Fruit fly (Drosophila melanogaster) whole organism, adult: ENCODE data around the gene tyn.

ENCODE experiments used
- CG11617 ChIP-seq: fragments of 200-800 bp; sonication (Bioruptor generic); optimal IDR thresholded peaks from 2 replicates; lab custom pipeline; 2017; ENCODE audit warnings: mild to moderate bottlenecking, missing biosample characterization, missing genetic modification reagents, missing genetic modification characterization
- CG12768 ChIP-seq: fragments of 200-800 bp; sonication (Bioruptor generic); optimal IDR thresholded peaks from 2 replicates; lab custom pipeline; 2017; ENCODE audit warnings: missing biosample characterization, missing genetic modification characterization, mild to moderate bottlenecking, moderate library complexity, missing genetic modification reagents
- CG14711 ChIP-seq: fragments of 200-800 bp; sonication (Bioruptor generic); optimal IDR thresholded peaks from 2 replicates; lab custom pipeline; 2018; ENCODE audit warnings: missing biosample characterization, mild to moderate bottlenecking, missing genetic modification characterization, moderate library complexity
- CG1620 ChIP-seq: fragments of 200-800 bp; sonication (Bioruptor generic); optimal IDR thresholded peaks from 2 replicates; lab custom pipeline; 2016; ENCODE audit warnings: missing biosample characterization, missing genetic modification characterization
- CG33017 ChIP-seq: fragments of 200-800 bp; sonication (Bioruptor generic); optimal IDR thresholded peaks from 2 replicates; lab custom pipeline; 2018; ENCODE audit warnings: missing biosample characterization, mild to moderate bottlenecking, missing genetic modification characterization, moderate library complexity
- CG5204 ChIP-seq: fragments of 200-800 bp; sonication (Bioruptor generic); optimal IDR thresholded peaks from 2 replicates; lab custom pipeline; 2016; ENCODE audit warnings: missing biosample characterization, missing genetic modification characterization
- CG7045 ChIP-seq: fragments of 200-800 bp; sonication (Bioruptor generic); optimal IDR thresholded peaks from 2 replicates; lab custom pipeline; 2017; ENCODE audit warnings: missing biosample characterization, mild to moderate bottlenecking, missing genetic modification characterization
- CG7101 ChIP-seq: fragments of 200-800 bp; sonication (Bioruptor generic); optimal IDR thresholded peaks from 2 replicates; lab custom pipeline; 2018; ENCODE audit warnings: missing biosample characterization, mild to moderate bottlenecking, missing genetic modification characterization, moderate library complexity
- Clk ChIP-seq: fragments of 200-800 bp; sonication (Bioruptor generic); optimal IDR thresholded peaks from 2 replicates; lab custom pipeline; 2017; ENCODE audit warnings: missing biosample characterization, missing genetic modification characterization
- Crg-1 ChIP-seq: fragments of 200-800 bp; sonication (Bioruptor generic); optimal IDR thresholded peaks from 2 replicates; lab custom pipeline; 2016; ENCODE audit warnings: missing biosample characterization, missing genetic modification characterization
- Hr96 ChIP-seq: fragments of 200-800 bp; sonication (Bioruptor generic); optimal IDR thresholded peaks from 2 replicates; lab custom pipeline; 2016; ENCODE audit warnings: missing biosample characterization, missing genetic modification characterization
- Mnt ChIP-seq: fragments of 200-800 bp; sonication (Bioruptor generic); optimal IDR thresholded peaks from 2 replicates; lab custom pipeline; 2016; ENCODE audit warnings: missing biosample characterization, mild to moderate bottlenecking, missing genetic modification characterization
- bab1 ChIP-seq: fragments of 200-800 bp; sonication (Bioruptor generic); optimal IDR thresholded peaks from 3 replicates; lab custom pipeline; 2019; ENCODE audit warnings: missing biosample characterization, mild to moderate bottlenecking, missing genetic modification characterization, moderate library complexity
- cic ChIP-seq: fragments of 200-800 bp; sonication (Bioruptor generic); optimal IDR thresholded peaks from 2 replicates; lab custom pipeline; 2017; ENCODE audit warnings: missing biosample characterization, mild to moderate bottlenecking, missing genetic modification characterization, moderate library complexity
- cnc ChIP-seq, 2 experiments: fragments of >200 bp; optimal IDR thresholded peaks; 2 replicates each; lab custom pipeline; 2017
- kay ChIP-seq: fragments of 200-800 bp; sonication (Bioruptor generic); peaks from one replicate; lab custom pipeline; 2016; ENCODE audit warnings: missing biosample characterization, missing genetic modification characterization, borderline replicate concordance
- ovo ChIP-seq: fragments of 200-800 bp; sonication (Bioruptor generic); optimal IDR thresholded peaks from 2 replicates; lab custom pipeline; 2016; ENCODE audit warnings: missing biosample characterization, missing genetic modification characterization
- pad ChIP-seq: fragments of 200-800 bp; sonication (Bioruptor generic); optimal IDR thresholded peaks from 3 replicates; lab custom pipeline; 2017; ENCODE audit warnings: missing biosample characterization, missing genetic modification characterization, mild to moderate bottlenecking, moderate library complexity, missing genetic modification reagents
- tj ChIP-seq: fragments of 200-800 bp; sonication (Bioruptor generic); optimal IDR thresholded peaks from 3 replicates; lab custom pipeline; 2017; ENCODE audit warnings: missing biosample characterization, mild to moderate bottlenecking, missing genetic modification characterization, moderate library complexity
- toe ChIP-seq: fragments of 200-800 bp; sonication (Bioruptor generic); optimal IDR thresholded peaks from 2 replicates; lab custom pipeline; 2016; ENCODE audit warnings: missing biosample characterization, missing genetic modification characterization

Gene tyn

dm6 chrX:140018-140417, at the start of gene tyn:
TSS of gene tyn (plus strand) at chrX:140318.
- TF ChIP-seq Clk (GFP tag; lab: Kevin White, UChicago) (no peak), tj (GFP tag; lab: Kevin White, UChicago) (no peak), cnc (optimal IDR thresholded peaks at IDR 0.05; lab: Kevin White, UChicago) (no peak), Crg-1 (GFP tag; lab: Kevin White, UChicago) (no peak), CG5204 (no peak), CG33017 (tag; lab: Kevin White, UChicago) (no peak)

dm6 chrX:115006-115405, 25.1 kb upstream of the tyn start:
- no peak for TF ChIP-seq CG1620 (GFP tag; lab: Kevin White, UChicago)
- no peak for TF ChIP-seq CG33017 (tag; lab: Kevin White, UChicago)
- TF ChIP-seq CG7101 (tag; lab: Kevin White, UChicago) = no peak
- TF ChIP-seq Hr96 (GFP tag; lab: Kevin White, UChicago) = peak; percentile 23
- TF ChIP-seq kay (GFP tag; lab: Kevin White, UChicago) = peak; percentile 89
- no peak for TF ChIP-seq Crg-1 (GFP tag; lab: Kevin White, UChicago)

dm6 chrX:123799-124198, 16.3 kb upstream of the tyn start:
- TF ChIP-seq bab1 (GFP tag; lab: Kevin White, UChicago) (no peak), CG12768 (GFP tag; lab: Kevin White, UChicago) (no peak), pad (GFP tag; lab: Kevin White, UChicago) (no peak), Clk (GFP tag; lab: Kevin White, UChicago) (no peak)

dm6 chrX:126614-127013, 13.5 kb upstream of the tyn start, which contains the start of gene CG17636:
TSS of gene CG17636 (minus strand) at chrX:126714.
- TF ChIP-seq CG7101 (tag; lab: Kevin White, UChicago) = no peak
- no peak for TF ChIP-seq bab1 (GFP tag; lab: Kevin White, UChicago)
- no peak for TF ChIP-seq ovo (GFP tag; lab: Kevin White, UChicago)
- TF ChIP-seq Crg-1 (GFP tag; lab: Kevin White, UChicago) = no peak
- TF ChIP-seq Hr96 (GFP tag; lab: Kevin White, UChicago) = no peak
- no peak for TF ChIP-seq CG1620 (GFP tag; lab: Kevin White, UChicago)
- TF ChIP-seq CG14711 (tag; lab: Kevin White, UChicago) = no peak
- no peak for TF ChIP-seq CG33017 (tag; lab: Kevin White, UChicago)
- no peak for TF ChIP-seq toe (GFP tag; lab: Kevin White, UChicago)
- TF ChIP-seq Mnt (GFP tag; lab: Kevin White, UChicago) = no peak
- no peak for TF ChIP-seq CG7045 (GFP tag; lab: Kevin White, UChicago)
- TF ChIP-seq tj (GFP tag; lab: Kevin White, UChicago) = no peak
- TF ChIP-seq CG11617 (GFP tag; lab: Kevin White, UChicago) = no peak
- TF ChIP-seq pad (GFP tag; lab: Kevin White, UChicago) = no peak
- no peak for TF ChIP-seq kay (GFP tag; lab: Kevin White, UChicago)
- no peak for TF ChIP-seq CG5204
- no peak for TF ChIP-seq Clk (GFP tag; lab: Kevin White, UChicago)
- TF ChIP-seq cnc (optimal IDR thresholded peaks at IDR 0.05; lab: Kevin White, UChicago) = no peak

- TF ChIP-seq kay (GFP tag; lab: Kevin White, UChicago) (peak; percentile 79), CG14711 (tag; lab: Kevin White, UChicago) (no peak), Mnt (GFP tag; lab: Kevin White, UChicago) (peak; percentile 28), bab1 (GFP tag; lab: Kevin White, UChicago) (peak; percentile 55)
Observed at dm6 chrX:127350-127768, 12.8 kb upstream of the tyn start, which contains the start of gene RhoGAP1A. TSS of gene RhoGAP1A (plus strand) at chrX:127449.

- TF ChIP-seq CG14711 (tag; lab: Kevin White, UChicago) (peak; percentile 30), tj (GFP tag; lab: Kevin White, UChicago) (peak; percentile 13), CG7101 (tag; lab: Kevin White, UChicago) (no peak)
Observed at dm6 chrX:130555-130954, 9.6 kb upstream of the tyn start.

dm6 chrX:141961-142360, 1.8 kb downstream of the tyn start:
- TF ChIP-seq CG7101 (tag; lab: Kevin White, UChicago) = peak; percentile 13
- no peak for TF ChIP-seq Mnt (GFP tag; lab: Kevin White, UChicago)
- TF ChIP-seq CG14711 (tag; lab: Kevin White, UChicago) = no peak
- TF ChIP-seq bab1 (GFP tag; lab: Kevin White, UChicago) = peak; percentile 29
- no peak for TF ChIP-seq CG5204
- peak; percentile 23 for TF ChIP-seq tj (GFP tag; lab: Kevin White, UChicago)

dm6 chrX:145081-145480, 5.0 kb downstream of the tyn start:
- TF ChIP-seq CG12768 (GFP tag; lab: Kevin White, UChicago) = no peak
- TF ChIP-seq CG1620 (GFP tag; lab: Kevin White, UChicago) = no peak
- TF ChIP-seq CG7101 (tag; lab: Kevin White, UChicago) = no peak
- no peak for TF ChIP-seq cnc (optimal IDR thresholded peaks at IDR 0.05; lab: Kevin White, UChicago)
- no peak for TF ChIP-seq pad (GFP tag; lab: Kevin White, UChicago)
- TF ChIP-seq Mnt (GFP tag; lab: Kevin White, UChicago) = no peak
- TF ChIP-seq Crg-1 (GFP tag; lab: Kevin White, UChicago) = no peak
- TF ChIP-seq kay (GFP tag; lab: Kevin White, UChicago) = no peak
- TF ChIP-seq Clk (GFP tag; lab: Kevin White, UChicago) = no peak
- no peak for TF ChIP-seq CG11617 (GFP tag; lab: Kevin White, UChicago)
- TF ChIP-seq tj (GFP tag; lab: Kevin White, UChicago) = no peak
- no peak for TF ChIP-seq ovo (GFP tag; lab: Kevin White, UChicago)
- TF ChIP-seq Hr96 (GFP tag; lab: Kevin White, UChicago) = no peak
- no peak for TF ChIP-seq cic (GFP tag; lab: Kevin White, UChicago)
